Worm (Caenorhabditis elegans) whole organism, L1 larva: ENCODE measurements around the gene C17C3.11.

Source experiments
- C04F5.9 ChIP-seq: sonication (generic microtip); optimal IDR thresholded peaks from 2 replicates; lab custom pipeline; 2016; ENCODE audit warnings: missing genetic modification characterization, missing compliant biosample characterization
- C16A3.4 ChIP-seq: fragments of 150-350 bp; optimal IDR thresholded peaks from 2 replicates; lab custom pipeline; 2014; ENCODE audit warnings: missing biosample characterization, missing genetic modification characterization
- C34B4.2 ChIP-seq: sonication (generic microtip); optimal IDR thresholded peaks from 2 replicates; lab custom pipeline; 2017; ENCODE audit warnings: mild to moderate bottlenecking, missing genetic modification characterization, missing compliant biosample characterization
- F16B12.6 ChIP-seq: fragments of 150-350 bp; optimal IDR thresholded peaks from 2 replicates; lab custom pipeline; 2014; ENCODE audit warnings: missing biosample characterization, missing genetic modification characterization
- aha-1 ChIP-seq: fragments of 150-350 bp; optimal IDR thresholded peaks from 2 replicates; lab custom pipeline; 2014; ENCODE audit warnings: missing biosample characterization, missing genetic modification characterization
- alr-1 ChIP-seq: fragments of 200-800 bp; sonication (Bioruptor generic); optimal IDR thresholded peaks from 2 replicates; lab custom pipeline; 2018; ENCODE audit warnings: borderline replicate concordance, mild to moderate bottlenecking, missing genetic modification characterization, missing compliant biosample characterization
- ceh-63 ChIP-seq: fragments of 200-800 bp; sonication (Bioruptor generic); optimal IDR thresholded peaks from 2 replicates; lab custom pipeline; 2018; ENCODE audit warnings: mild to moderate bottlenecking, missing genetic modification characterization, missing compliant biosample characterization
- ceh-82 ChIP-seq, 3 experiments: fragments of 150-350 bp in 1 of 3; sonication (generic microtip) in 2 of 3; optimal IDR thresholded peaks; 2 replicates each; lab custom pipeline; 2014 to 2017; ENCODE audit warnings: missing biosample characterization in 3 of 3, missing genetic modification characterization in 3 of 3
- ceh-88 ChIP-seq: fragments of 200-800 bp; sonication (Bioruptor generic); IDR thresholded peaks from 2 replicates; pipeline ENCODE4 v1.3.6; 2022; ENCODE audit warnings: missing genetic modification characterization, missing compliant biosample characterization
- ceh-90 ChIP-seq: sonication (generic microtip); optimal IDR thresholded peaks from 2 replicates; lab custom pipeline; 2016; ENCODE audit warnings: missing genetic modification characterization, missing compliant biosample characterization
- dpl-1 ChIP-seq, 3 experiments: fragments of 150-350 bp in 2 of 3; sonication (generic microtip) in 1 of 3; optimal IDR thresholded peaks; 2 replicates each; lab custom pipeline; 2014 to 2017; ENCODE audit warnings: missing biosample characterization in 3 of 3, missing genetic modification characterization in 3 of 3, missing genetic modification reagents in 3 of 3
- dsc-1 ChIP-seq: sonication (generic microtip); optimal IDR thresholded peaks from 2 replicates; lab custom pipeline; 2016; ENCODE audit warnings: mild to moderate bottlenecking, missing genetic modification characterization, missing compliant biosample characterization
- efl-1 ChIP-seq, 4 experiments: fragments of 150-350 bp; optimal IDR thresholded peaks in 3 of 4; peaks in 1 of 4; 1 replicate in 1 of 4; 2 replicates in 3 of 4; lab custom pipeline; 2014; ENCODE audit warnings: missing biosample characterization in 2 of 4, missing genetic modification characterization in 2 of 4, missing genetic modification reagents in 2 of 4
- egl-13 ChIP-seq: sonication (generic microtip); optimal IDR thresholded peaks from 2 replicates; lab custom pipeline; 2016; ENCODE audit warnings: missing genotype, missing genetic modification reagents, missing genetic modification characterization, missing compliant biosample characterization
- elt-2 ChIP-seq: sonication (generic microtip); optimal IDR thresholded peaks from 2 replicates; lab custom pipeline; 2016; ENCODE audit warnings: missing genetic modification characterization, mild to moderate bottlenecking, inconsistent platforms, missing compliant biosample characterization, missing genetic modification reagents
- elt-3 ChIP-seq, 6 experiments: fragments of 150-350 bp in 1 of 6; sonication (generic microtip); optimal IDR thresholded peaks; 2 replicates each; lab custom pipeline; 2017 to 2018; ENCODE audit warnings: missing biosample characterization in 6 of 6, missing genetic modification characterization in 6 of 6, inconsistent platforms in 1 of 6
- ets-5 ChIP-seq: fragments of 200-800 bp; sonication (Bioruptor generic); IDR thresholded peaks from 2 replicates; pipeline ENCODE4 v1.3.6; 2022; ENCODE audit warnings: missing genetic modification characterization, missing compliant biosample characterization
- fkh-10 ChIP-seq: sonication (generic microtip); optimal IDR thresholded peaks from 2 replicates; lab custom pipeline; 2017; ENCODE audit warnings: missing biosample characterization, missing genetic modification reagents, missing genetic modification characterization
- fkh-4 ChIP-seq: sonication (generic microtip); optimal IDR thresholded peaks from 2 replicates; lab custom pipeline; 2016; ENCODE audit warnings: missing compliant biosample characterization, missing genetic modification characterization, borderline replicate concordance
- fkh-8 ChIP-seq: sonication (generic microtip); optimal IDR thresholded peaks from 2 replicates; lab custom pipeline; 2016; ENCODE audit warnings: mild to moderate bottlenecking, missing genetic modification characterization, missing compliant biosample characterization
- grh-1 ChIP-seq: fragments of 200-800 bp; sonication (Bioruptor generic); IDR thresholded peaks from 2 replicates; pipeline ENCODE4 v1.3.6; 2022; ENCODE audit warnings: missing genetic modification reagents, missing genetic modification characterization, missing compliant biosample characterization
- hlh-17 ChIP-seq: fragments of 200-800 bp; sonication (Bioruptor generic); optimal IDR thresholded peaks from 2 replicates; lab custom pipeline; 2018; ENCODE audit warnings: missing genetic modification characterization, mild to moderate bottlenecking, missing compliant biosample characterization, moderate library complexity, borderline replicate concordance
- irx-1 ChIP-seq: sonication (generic microtip); optimal IDR thresholded peaks from 2 replicates; lab custom pipeline; 2016; ENCODE audit warnings: missing genetic modification characterization, missing compliant biosample characterization
- isw-1 ChIP-seq: fragments of 200-800 bp; sonication (Bioruptor generic); IDR thresholded peaks from 2 replicates; pipeline ENCODE4 v1.3.6; 2022; ENCODE audit warnings: missing genetic modification characterization, missing compliant biosample characterization
- lin-14 ChIP-seq: fragments of 200-800 bp; sonication (Bioruptor generic); optimal IDR thresholded peaks from 2 replicates; lab custom pipeline; 2018; ENCODE audit warnings: mild to moderate bottlenecking, missing genetic modification characterization, moderate library complexity, missing compliant biosample characterization
- lin-35 ChIP-seq, 2 experiments: fragments of 150-350 bp; optimal IDR thresholded peaks; 2 replicates each; lab custom pipeline; 2014; ENCODE audit warnings: missing biosample characterization in 2 of 2, missing genetic modification characterization in 2 of 2, missing genetic modification reagents in 2 of 2
- lir-3 ChIP-seq: sonication (generic microtip); optimal IDR thresholded peaks from 2 replicates; lab custom pipeline; 2016; ENCODE audit warnings: mild to moderate bottlenecking, missing genetic modification characterization, moderate library complexity, missing compliant biosample characterization; ENCODE audit not compliant: poor library complexity
- lsy-2 ChIP-seq, 2 experiments: fragments of 150-350 bp; optimal IDR thresholded peaks; 2 replicates each; lab custom pipeline; 2014; ENCODE audit warnings: missing biosample characterization in 2 of 2, missing genetic modification characterization in 2 of 2
- mdl-1 ChIP-seq, 2 experiments: fragments of 150-350 bp; optimal IDR thresholded peaks; 2 replicates each; lab custom pipeline; 2014 to 2017; ENCODE audit warnings: missing biosample characterization in 2 of 2, missing genetic modification characterization in 2 of 2, inconsistent platforms in 1 of 2
- mef-2 ChIP-seq: fragments of 150-350 bp; optimal IDR thresholded peaks from 2 replicates; lab custom pipeline; 2014; ENCODE audit warnings: missing biosample characterization, missing genetic modification characterization
- mep-1 ChIP-seq: fragments of 150-350 bp; optimal IDR thresholded peaks from 2 replicates; lab custom pipeline; 2014; ENCODE audit warnings: missing biosample characterization, missing genetic modification characterization
- nhr-12 ChIP-seq: sonication (generic microtip); optimal IDR thresholded peaks from 2 replicates; lab custom pipeline; 2017; ENCODE audit warnings: missing biosample characterization, missing genetic modification characterization
- nhr-237 ChIP-seq: fragments of 150-350 bp; optimal IDR thresholded peaks from 2 replicates; lab custom pipeline; 2014; ENCODE audit warnings: missing biosample characterization, missing genetic modification characterization
- nhr-47 ChIP-seq: sonication (generic microtip); optimal IDR thresholded peaks from 2 replicates; lab custom pipeline; 2016; ENCODE audit warnings: mild to moderate bottlenecking, missing genetic modification characterization, moderate library complexity, missing compliant biosample characterization
- nhr-71 ChIP-seq: sonication (generic microtip); optimal IDR thresholded peaks from 2 replicates; lab custom pipeline; 2016; ENCODE audit warnings: mild to moderate bottlenecking, missing genetic modification characterization, moderate library complexity, missing compliant biosample characterization
- nhr-77 ChIP-seq: fragments of 150-350 bp; optimal IDR thresholded peaks from 2 replicates; lab custom pipeline; 2014; ENCODE audit warnings: missing biosample characterization, missing genetic modification characterization
- nhr-85 ChIP-seq: sonication (generic microtip); peaks from one replicate; lab custom pipeline; 2016; ENCODE audit warnings: missing genetic modification characterization, inconsistent platforms, missing compliant biosample characterization
- pax-3 ChIP-seq: fragments of 200-800 bp; sonication (Bioruptor generic); optimal IDR thresholded peaks from 2 replicates; lab custom pipeline; 2018; ENCODE audit warnings: mild to moderate bottlenecking, missing genetic modification characterization, moderate library complexity, missing compliant biosample characterization
- pqm-1 ChIP-seq: sonication (generic microtip); optimal IDR thresholded peaks from 3 replicates; lab custom pipeline; 2017; ENCODE audit warnings: missing biosample characterization, missing genetic modification characterization
- rnt-1 ChIP-seq: sonication (generic microtip); optimal IDR thresholded peaks from 2 replicates; lab custom pipeline; 2016; ENCODE audit warnings: mild to moderate bottlenecking, missing genetic modification characterization, moderate library complexity, missing compliant biosample characterization
- snu-23 ChIP-seq: sonication (generic microtip); optimal IDR thresholded peaks from 2 replicates; lab custom pipeline; 2016; ENCODE audit warnings: missing genetic modification characterization, missing compliant biosample characterization
- swsn-7 ChIP-seq: sonication (generic microtip); optimal IDR thresholded peaks from 2 replicates; lab custom pipeline; 2016; ENCODE audit warnings: missing genetic modification characterization, missing compliant biosample characterization
- unc-86 ChIP-seq: sonication (generic microtip); optimal IDR thresholded peaks from 2 replicates; lab custom pipeline; 2016; ENCODE audit warnings: missing genetic modification characterization, missing compliant biosample characterization
- unc-98 ChIP-seq: fragments of 200-800 bp; sonication (Bioruptor generic); IDR thresholded peaks from 2 replicates; pipeline ENCODE4 v1.3.6; 2022; ENCODE audit warnings: missing genetic modification characterization, missing compliant biosample characterization
- xbp-1 ChIP-seq: sonication (generic microtip); optimal IDR thresholded peaks from 2 replicates; lab custom pipeline; 2016; ENCODE audit warnings: missing genetic modification characterization, missing compliant biosample characterization
- zag-1 ChIP-seq: fragments of 150-350 bp; optimal IDR thresholded peaks from 2 replicates; lab custom pipeline; 2014; ENCODE audit warnings: missing biosample characterization, missing genetic modification characterization
- zip-4 ChIP-seq: fragments of 200-800 bp; sonication (Bioruptor generic); optimal IDR thresholded peaks from 2 replicates; lab custom pipeline; 2018; ENCODE audit warnings: mild to moderate bottlenecking, missing genetic modification characterization, moderate library complexity, missing compliant biosample characterization
- ztf-11 ChIP-seq, 2 experiments: sonication (generic microtip); optimal IDR thresholded peaks; 2 replicates each; lab custom pipeline; 2016 to 2017; ENCODE audit warnings: missing genetic modification characterization in 2 of 2, missing biosample characterization in 1 of 2, missing compliant biosample characterization in 1 of 2
- ztf-4 ChIP-seq: fragments of 150-350 bp; optimal IDR thresholded peaks from 2 replicates; lab custom pipeline; 2014; ENCODE audit warnings: missing biosample characterization, missing genetic modification characterization

C17C3.11 gene

DNA sequence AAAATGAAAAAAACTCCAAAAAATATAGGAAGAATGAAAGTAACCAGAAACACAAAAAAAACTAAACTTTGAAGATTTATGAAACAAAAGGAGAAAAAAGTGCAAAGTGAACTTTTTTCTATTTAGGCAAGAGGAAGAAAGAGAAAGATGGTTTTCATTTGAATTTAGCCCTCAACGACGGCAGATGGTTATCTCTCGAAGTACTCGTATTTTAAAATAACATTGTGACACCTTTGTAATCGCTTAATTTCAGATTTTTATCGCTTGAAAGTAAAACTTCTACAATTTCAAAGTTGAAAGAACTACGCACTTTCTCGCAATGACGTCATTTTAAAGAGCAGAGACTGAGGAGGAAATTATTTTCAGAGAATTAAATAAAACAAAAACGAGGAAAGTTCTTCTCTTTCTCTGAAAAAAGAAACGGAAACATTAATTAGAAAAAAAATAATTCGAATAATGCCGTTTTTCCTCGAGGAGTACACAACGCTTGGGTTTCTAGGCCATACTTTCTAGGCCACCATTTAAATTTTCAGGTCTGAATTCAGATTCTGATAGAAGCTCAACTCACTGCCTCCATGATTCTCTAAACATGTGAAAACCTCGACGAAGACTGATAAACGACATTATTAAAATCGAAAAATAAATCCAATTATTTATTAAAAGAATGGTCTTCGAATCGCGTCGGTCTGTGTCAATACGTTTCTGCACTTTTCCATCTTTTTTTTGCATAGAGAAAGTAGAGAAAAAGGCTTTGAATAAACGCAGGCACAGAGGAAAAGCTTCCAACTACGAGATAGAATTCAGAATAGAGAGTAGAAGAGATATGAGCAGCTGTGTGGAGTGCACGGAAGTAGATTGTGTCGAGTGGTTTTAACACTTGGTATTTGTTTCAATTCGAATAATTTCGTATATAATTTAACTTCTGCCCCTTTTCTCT, 25.9 kb upstream of the C17C3.11 start:
- TF ChIP-seq C16A3.4 (tag; lab: Kevin White, UChicago) (no peak), efl-1 (optimal IDR thresholded peaks at IDR 0.05; lab: Kevin White, UChicago) (peak; percentile 37 to 40), efl-1 (GFP tag; optimal IDR thresholded peaks at IDR 0.05 in 1 of 2; lab: Kevin White, UChicago) (peak; percentile 32 to 82), lir-3 (tag; lab: Kevin White, UChicago) (peak; percentile 54), nhr-237 (no peak), aha-1 (no peak), isw-1 (peak; percentile 8; the same call in 1 of the 2 replicates), ztf-11 (tag; optimal IDR thresholded peaks at IDR 0.05; lab: Kevin White, UChicago) (peak in 1 of 2 experiments; percentile 35), C04F5.9 (tag; lab: Kevin White, UChicago) (peak; percentile 40), fkh-8 (tag; lab: Kevin White, UChicago) (peak; percentile 39), zip-4 (GFP tag; lab: Kevin White, UChicago) (no peak), grh-1 (GFP tag; lab: Robert Waterston, UW) (no peak), lin-35 (GFP tag; optimal IDR thresholded peaks at IDR 0.05; lab: Kevin White, UChicago) (peak in 1 of 2 experiments; percentile 24), pax-3 (no peak), irx-1 (tag; lab: Kevin White, UChicago) (peak; percentile 71), alr-1 (tag; lab: Kevin White, UChicago) (no peak), elt-3 (tag; optimal IDR thresholded peaks at IDR 0.05; lab: Kevin White, UChicago) (no peak), nhr-71 (tag; lab: Kevin White, UChicago) (peak; percentile 58), nhr-77 (no peak), unc-86 (tag; lab: Kevin White, UChicago) (peak; percentile 34), ets-5 (no peak), ceh-63 (GFP tag; lab: Kevin White, UChicago) (no peak), C34B4.2 (tag; lab: Kevin White, UChicago) (no peak), elt-2 (peak; percentile 15), zag-1 (tag; lab: Kevin White, UChicago) (no peak), dpl-1 (GFP tag; optimal IDR thresholded peaks at IDR 0.05; lab: Kevin White, UChicago) (peak in 1 of 3 experiments; percentile 39), nhr-12 (tag; lab: Kevin White, UChicago) (no peak), lsy-2 (tag; optimal IDR thresholded peaks at IDR 0.05; lab: Kevin White, UChicago) (peak in 1 of 2 experiments; percentile 48), mef-2 (no peak), ztf-4 (no peak), ceh-82 (tag; optimal IDR thresholded peaks at IDR 0.05; lab: Kevin White, UChicago) (peak in 1 of 3 experiments; percentile 5), F16B12.6 (tag; lab: Kevin White, UChicago) (no peak), xbp-1 (tag; lab: Kevin White, UChicago) (peak; percentile 1), fkh-10 (GFP tag; lab: Kevin White, UChicago) (no peak), snu-23 (GFP tag; lab: Kevin White, UChicago) (peak; percentile 17), rnt-1 (tag; lab: Kevin White, UChicago) (peak; percentile 59), ceh-90 (tag; lab: Kevin White, UChicago) (peak; percentile 82), ceh-88 (GFP tag; lab: Robert Waterston, UW) (peak; percentile 37; the same call in 1 of the 2 replicates), nhr-85 (peak; percentile 78), mep-1 (tag; lab: Kevin White, UChicago) (peak; percentile 15), unc-98 (GFP tag; lab: Robert Waterston, UW) (peak; percentile 61), swsn-7 (tag; lab: Kevin White, UChicago) (peak; percentile 17), egl-13 (tag; lab: Kevin White, UChicago) (peak; percentile 52), hlh-17 (no peak), lin-14 (peak; percentile 71), fkh-4 (peak; percentile 53), mdl-1 (tag; optimal IDR thresholded peaks at IDR 0.05; lab: Kevin White, UChicago) (no peak), dsc-1 (tag; lab: Kevin White, UChicago) (peak; percentile 55), nhr-47 (tag; lab: Kevin White, UChicago) (peak; percentile 59), pqm-1 (tag; lab: Kevin White, UChicago) (no peak)
